Worm (Caenorhabditis elegans) whole organism, L1 larva: ENCODE data around the gene ugt-58.

Experiments used
- ceh-63 ChIP-seq: fragments of 200-800 bp; sonication (Bioruptor generic); optimal IDR thresholded peaks from 2 replicates; lab custom pipeline; 2018; ENCODE audit warnings: mild to moderate bottlenecking, missing genetic modification characterization, missing compliant biosample characterization
- ceh-82 ChIP-seq, 3 experiments: fragments of 150-350 bp in 1 of 3; sonication (generic microtip) in 2 of 3; optimal IDR thresholded peaks; 2 replicates each; lab custom pipeline; 2014 to 2017; ENCODE audit warnings: missing biosample characterization in 3 of 3, missing genetic modification characterization in 3 of 3
- dpl-1 ChIP-seq, 3 experiments: fragments of 150-350 bp in 2 of 3; sonication (generic microtip) in 1 of 3; optimal IDR thresholded peaks; 2 replicates each; lab custom pipeline; 2014 to 2017; ENCODE audit warnings: missing biosample characterization in 3 of 3, missing genetic modification characterization in 3 of 3, missing genetic modification reagents in 3 of 3
- efl-3 ChIP-seq: fragments of 200-800 bp; sonication (Bioruptor generic); optimal IDR thresholded peaks from 2 replicates; lab custom pipeline; 2018; ENCODE audit warnings: mild to moderate bottlenecking, missing genetic modification characterization, missing compliant biosample characterization
- egl-27 ChIP-seq, 2 experiments: fragments of 150-350 bp in 1 of 2; sonication (generic microtip); optimal IDR thresholded peaks; 3 replicates each; lab custom pipeline; 2017 to 2018; ENCODE audit warnings: missing biosample characterization in 2 of 2, missing genetic modification characterization in 2 of 2, missing genetic modification reagents in 2 of 2
- elt-2 ChIP-seq: sonication (generic microtip); optimal IDR thresholded peaks from 2 replicates; lab custom pipeline; 2016; ENCODE audit warnings: missing genetic modification characterization, mild to moderate bottlenecking, inconsistent platforms, missing compliant biosample characterization, missing genetic modification reagents
- fkh-10 ChIP-seq: sonication (generic microtip); optimal IDR thresholded peaks from 2 replicates; lab custom pipeline; 2017; ENCODE audit warnings: missing biosample characterization, missing genetic modification reagents, missing genetic modification characterization
- irx-1 ChIP-seq: sonication (generic microtip); optimal IDR thresholded peaks from 2 replicates; lab custom pipeline; 2016; ENCODE audit warnings: missing genetic modification characterization, missing compliant biosample characterization
- isw-1 ChIP-seq: fragments of 200-800 bp; sonication (Bioruptor generic); IDR thresholded peaks from 2 replicates; pipeline ENCODE4 v1.3.6; 2022; ENCODE audit warnings: missing genetic modification characterization, missing compliant biosample characterization
- nhr-85 ChIP-seq: sonication (generic microtip); peaks from one replicate; lab custom pipeline; 2016; ENCODE audit warnings: missing genetic modification characterization, inconsistent platforms, missing compliant biosample characterization
- skn-1 ChIP-seq: fragments of 150-350 bp; optimal IDR thresholded peaks from 2 replicates; lab custom pipeline; 2014; ENCODE audit warnings: missing biosample characterization, missing genetic modification characterization
- snpc-4 ChIP-seq: fragments of 150-350 bp; optimal IDR thresholded peaks from 2 replicates; lab custom pipeline; 2014; ENCODE audit warnings: missing biosample characterization, missing genetic modification characterization
- sptf-1 ChIP-seq: fragments of 150-350 bp; optimal IDR thresholded peaks from 2 replicates; lab custom pipeline; 2014; ENCODE audit warnings: missing biosample characterization, missing genetic modification characterization

DNA sequence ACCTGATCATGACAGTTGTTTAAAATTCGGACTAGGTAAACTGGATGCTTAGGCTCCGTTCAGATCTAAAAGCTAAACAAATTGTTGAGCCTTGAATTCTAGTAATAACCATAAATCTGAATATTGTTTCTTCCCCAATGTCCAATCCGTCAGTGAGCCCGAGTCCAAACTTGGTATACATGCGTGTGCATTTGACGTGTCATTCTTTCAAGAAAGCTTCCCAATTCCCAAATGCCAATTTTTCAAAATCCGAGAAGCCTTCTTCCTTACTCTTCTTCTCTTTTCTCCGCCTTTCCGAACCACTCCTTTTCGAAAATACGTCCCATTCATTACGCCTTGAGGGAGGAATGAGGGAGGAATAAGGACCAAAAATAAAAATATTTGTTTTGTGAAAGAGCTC lies 9.9 kb downstream of the ugt-58 start:
- TF ChIP-seq isw-1 (GFP tag; lab: Robert Waterston, UW) (no peak), skn-1 (tag; lab: Kevin White, UChicago) (no peak), ceh-63 (GFP tag; lab: Kevin White, UChicago) (no peak), ceh-82 (tag; optimal IDR thresholded peaks at IDR 0.05; lab: Kevin White, UChicago) (no peak), nhr-85 (tag; lab: Kevin White, UChicago) (no peak), sptf-1 (tag; lab: Kevin White, UChicago) (no peak), snpc-4 (tag; lab: Kevin White, UChicago) (no peak), elt-2 (tag; lab: Kevin White, UChicago) (no peak), irx-1 (tag; lab: Kevin White, UChicago) (no peak), egl-27 (tag; optimal IDR thresholded peaks at IDR 0.05; lab: Kevin White, UChicago) (no peak), efl-3 (no peak), fkh-10 (GFP tag; lab: Kevin White, UChicago) (no peak), dpl-1 (GFP tag; optimal IDR thresholded peaks at IDR 0.05; lab: Kevin White, UChicago) (no peak)
